Fruit fly (Drosophila melanogaster) whole organism, pupa: Measurements from ENCODE around the gene CG11638.
A peak's percentile ranks its signal among the peaks of the same experiment; 100 is the strongest.

Experiments
- CG10348 ChIP-seq: fragments of 200-800 bp; sonication (Bioruptor generic); IDR thresholded peaks from 2 replicates; pipeline ENCODE4 v1.3.6; 2022; ENCODE audit warnings: missing biosample characterization, missing genetic modification characterization
- CG12605 ChIP-seq: fragments of 200-800 bp; sonication (Bioruptor generic); IDR thresholded peaks from 2 replicates; pipeline ENCODE4 v1.3.6; 2022; ENCODE audit warnings: missing biosample characterization, missing genetic modification characterization
- CG13204 ChIP-seq: fragments of 200-800 bp; sonication (Bioruptor generic); optimal IDR thresholded peaks from 2 replicates; lab custom pipeline; 2018; ENCODE audit warnings: missing biosample characterization, mild to moderate bottlenecking, missing genetic modification characterization, moderate library complexity
- CG14655 ChIP-seq: fragments of 200-800 bp; sonication (Bioruptor generic); optimal IDR thresholded peaks from 3 replicates; lab custom pipeline; 2017; ENCODE audit warnings: mild to moderate bottlenecking, missing biosample characterization, missing genetic modification reagents, missing genetic modification characterization
- CG15710 ChIP-seq: fragments of 200-800 bp; sonication (Bioruptor generic); optimal IDR thresholded peaks from 2 replicates; lab custom pipeline; 2018; ENCODE audit warnings: missing biosample characterization, mild to moderate bottlenecking, missing genetic modification characterization, moderate library complexity
- CG17806 ChIP-seq: fragments of 200-800 bp; sonication (Bioruptor generic); optimal IDR thresholded peaks from 2 replicates; lab custom pipeline; 2018; ENCODE audit warnings: missing biosample characterization, mild to moderate bottlenecking, missing genetic modification characterization, moderate library complexity
- CG32121 ChIP-seq: fragments of 200-800 bp; sonication (Bioruptor generic); IDR thresholded peaks from 2 replicates; pipeline ENCODE4 v1.3.6; 2022; ENCODE audit warnings: missing biosample characterization, missing genetic modification characterization
- CG34367 ChIP-seq: fragments of 200-800 bp; sonication (Bioruptor generic); optimal IDR thresholded peaks from 2 replicates; lab custom pipeline; 2018; ENCODE audit warnings: missing biosample characterization, mild to moderate bottlenecking, missing genetic modification characterization
- CG4496 ChIP-seq: fragments of 200-800 bp; sonication (Bioruptor generic); IDR thresholded peaks from 3 replicates; pipeline ENCODE4 v1.3.6; 2022; ENCODE audit warnings: missing biosample characterization, missing genetic modification characterization
- CG8159 ChIP-seq: fragments of 200-800 bp; sonication (Bioruptor generic); optimal IDR thresholded peaks from 3 replicates; lab custom pipeline; 2018; ENCODE audit warnings: missing biosample characterization, mild to moderate bottlenecking, missing genetic modification characterization, moderate library complexity
- CG8301 ChIP-seq: fragments of 200-800 bp; sonication (Bioruptor generic); optimal IDR thresholded peaks from 2 replicates; lab custom pipeline; 2018; ENCODE audit warnings: missing biosample characterization, mild to moderate bottlenecking, missing genetic modification characterization
- CG9948 ChIP-seq: fragments of 200-800 bp; sonication (Bioruptor generic); optimal IDR thresholded peaks from 2 replicates; lab custom pipeline; 2018; ENCODE audit warnings: missing biosample characterization, mild to moderate bottlenecking, missing genetic modification characterization, moderate library complexity
- D1 ChIP-seq: fragments of 200-800 bp; sonication (Bioruptor generic); optimal IDR thresholded peaks from 2 replicates; lab custom pipeline; 2018; ENCODE audit warnings: missing biosample characterization, mild to moderate bottlenecking, missing genetic modification characterization, moderate library complexity
- EcR ChIP-seq: fragments of 200-800 bp; sonication (Bioruptor generic); optimal IDR thresholded peaks from 3 replicates; lab custom pipeline; 2019; ENCODE audit warnings: missing biosample characterization, missing genetic modification characterization, mild to moderate bottlenecking, moderate library complexity, missing genetic modification reagents
- Ets98B ChIP-seq: fragments of 200-800 bp; sonication (Bioruptor generic); IDR thresholded peaks from 2 replicates; pipeline ENCODE4 v1.3.6; 2022; ENCODE audit warnings: missing biosample characterization, missing genetic modification characterization
- Pif1A ChIP-seq: fragments of 200-800 bp; sonication (Bioruptor generic); optimal IDR thresholded peaks from 3 replicates; lab custom pipeline; 2016; ENCODE audit warnings: missing biosample characterization, missing genetic modification characterization
- Pif1B ChIP-seq: fragments of 200-800 bp; sonication (Bioruptor generic); optimal IDR thresholded peaks from 3 replicates; lab custom pipeline; 2016; ENCODE audit warnings: missing biosample characterization, missing genetic modification characterization
- Snoo ChIP-seq: fragments of 200-800 bp; sonication (Bioruptor generic); optimal IDR thresholded peaks from 3 replicates; lab custom pipeline; 2017; ENCODE audit warnings: missing biosample characterization, mild to moderate bottlenecking, missing genetic modification characterization, inconsistent platforms
- fd96Ca ChIP-seq: fragments of 200-800 bp; sonication (Bioruptor generic); IDR thresholded peaks from 3 replicates; pipeline ENCODE4 v1.3.6; 2022; ENCODE audit warnings: missing biosample characterization, missing genetic modification characterization
- gl ChIP-seq: fragments of 200-800 bp; sonication (Bioruptor generic); optimal IDR thresholded peaks from 2 replicates; lab custom pipeline; 2018; ENCODE audit warnings: missing biosample characterization, mild to moderate bottlenecking, missing genetic modification characterization
- rn ChIP-seq: fragments of 200-800 bp; sonication (Bioruptor generic); IDR thresholded peaks from 2 replicates; pipeline ENCODE4 v1.3.6; 2022; ENCODE audit warnings: missing biosample characterization, missing genetic modification characterization

The CG11638 gene

DNA sequence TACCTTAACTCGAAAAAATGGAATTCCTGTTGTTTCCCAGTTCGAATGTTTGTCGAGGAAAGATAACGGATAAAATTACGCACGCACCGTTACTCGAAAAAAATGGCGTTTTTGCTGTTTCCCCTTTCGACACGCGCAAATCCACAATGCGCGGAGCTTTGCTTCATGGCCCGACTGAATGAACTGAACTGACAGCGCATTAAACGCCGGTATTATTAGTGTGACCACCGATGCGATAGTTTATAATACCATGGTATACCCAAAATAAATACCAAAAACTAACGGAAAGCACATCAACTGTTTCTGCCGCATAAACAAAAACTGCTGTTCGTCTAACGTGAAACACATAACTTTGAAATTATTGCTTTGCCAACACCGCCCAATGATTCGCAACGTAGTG, at the start of gene CG11638, which contains the start of the genes CG32814 and CG3021:
CG11638 (minus strand) TSS at position 193 of the 400 bp plus-strand sequence.
CG32814 (minus strand) TSS at position 190 of the 400 bp plus-strand sequence.
CG3021 (plus strand) TSS at position 281 of the 400 bp plus-strand sequence.
- TF ChIP-seq CG4496 (GFP tag; lab: Robert Waterston, UW) (peak; percentile 43; the same call in 1 of the 3 replicates), CG12605 (GFP tag; lab: Robert Waterston, UW) (no peak), Ets98B (GFP tag; lab: Robert Waterston, UW) (0 out of 2 replicates have a peak, but pooled peaks have one; percentile 16)

- TF ChIP-seq rn, result no peak
- TF ChIP-seq CG15710 (tag; lab: Kevin White, UChicago), result no peak
- no peak for TF ChIP-seq D1
- no peak for TF ChIP-seq CG34367 (tag; lab: Kevin White, UChicago)
- TF ChIP-seq Snoo (tag; lab: Kevin White, UChicago), result no peak
- TF ChIP-seq Pif1A (GFP tag; lab: Kevin White, UChicago), result no peak
- TF ChIP-seq CG8301 (tag; lab: Kevin White, UChicago), result no peak
- TF ChIP-seq fd96Ca, result no peak
- TF ChIP-seq CG32121, result no peak
- TF ChIP-seq CG14655, result no peak
- no peak for TF ChIP-seq Ets98B (GFP tag; lab: Robert Waterston, UW)
- TF ChIP-seq CG10348, result no peak
- no peak for TF ChIP-seq Pif1B (GFP tag; lab: Kevin White, UChicago)
- TF ChIP-seq CG17806 (tag; lab: Kevin White, UChicago), result no peak
- no peak for TF ChIP-seq CG12605 (GFP tag; lab: Robert Waterston, UW)
- no peak for TF ChIP-seq EcR (GFP tag; lab: Kevin White, UChicago)
- no peak for TF ChIP-seq gl
- TF ChIP-seq CG9948, result no peak
- TF ChIP-seq CG4496 (GFP tag; lab: Robert Waterston, UW), result no peak
- no peak for TF ChIP-seq CG13204
Observed at dm6 chrX:1063143-1063542, 36.6 kb upstream of the CG11638 start.

- peak; percentile 55; the same call in 1 of the 3 replicates for TF ChIP-seq CG4496 (GFP tag; lab: Robert Waterston, UW)
- no peak for TF ChIP-seq fd96Ca
- TF ChIP-seq, all 21 proteins: peak for 1
Observed at dm6 chrX:1056338-1056737, 29.8 kb upstream of the CG11638 start.

DNA sequence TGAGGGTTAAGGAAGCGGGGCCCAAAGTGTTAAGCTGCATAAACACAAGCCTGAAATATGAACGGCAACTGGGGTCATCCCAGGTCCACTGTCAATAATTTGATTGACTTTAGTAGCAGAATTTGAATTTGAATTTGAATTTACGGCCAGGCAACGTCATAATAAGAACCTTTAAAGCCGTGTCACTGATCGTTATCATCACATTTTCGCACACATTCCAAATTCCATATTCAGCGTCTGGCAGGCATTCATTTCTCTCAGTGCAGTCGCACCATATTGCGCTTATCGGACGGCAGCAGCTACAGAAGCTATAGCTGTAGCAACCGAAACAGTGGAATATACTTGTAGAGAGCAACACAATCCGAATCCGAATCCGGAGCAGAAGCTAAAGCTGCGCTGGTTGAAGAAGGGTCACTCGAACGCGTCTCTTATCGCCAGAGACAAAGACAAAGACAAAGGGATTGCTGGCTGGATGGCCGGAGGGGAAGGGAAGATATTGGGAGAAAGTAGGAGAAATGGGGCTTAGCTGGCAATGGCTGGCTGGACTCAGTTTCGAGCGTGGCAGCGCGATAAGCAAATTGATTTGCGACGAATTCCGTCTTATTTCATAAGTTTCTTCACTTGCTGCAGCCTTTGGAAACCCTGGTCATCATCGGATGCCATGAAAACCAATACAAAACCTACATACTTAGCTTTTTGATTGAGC, 26.3 kb upstream of the CG11638 start:
- TF ChIP-seq Snoo (tag; lab: Kevin White, UChicago), result peak; percentile 63
- no peak for TF ChIP-seq CG10348
- TF ChIP-seq CG8159, result peak; percentile 71
- TF ChIP-seq CG4496 (GFP tag; lab: Robert Waterston, UW), result peak; percentile 77
- peak; percentile 51 for TF ChIP-seq CG9948
- peak; percentile 23 for TF ChIP-seq CG13204
- TF ChIP-seq fd96Ca, result peak; percentile 71; the same call in 2 of the 3 replicates
- peak; percentile 49 for TF ChIP-seq Ets98B (GFP tag; lab: Robert Waterston, UW)
- peak; percentile 7 for TF ChIP-seq gl
- peak; percentile 57 for TF ChIP-seq CG8301 (tag; lab: Kevin White, UChicago)
- peak; percentile 68 for TF ChIP-seq CG15710 (tag; lab: Kevin White, UChicago)
- peak; percentile 47 for TF ChIP-seq Pif1B (GFP tag; lab: Kevin White, UChicago)
- peak; percentile 62 for TF ChIP-seq CG14655
- peak; percentile 67 for TF ChIP-seq CG32121
- TF ChIP-seq Pif1A (GFP tag; lab: Kevin White, UChicago), result peak; percentile 52
- TF ChIP-seq CG17806 (tag; lab: Kevin White, UChicago), result peak; percentile 62
- peak; percentile 56 for TF ChIP-seq EcR (GFP tag; lab: Kevin White, UChicago)
- peak; percentile 65 for TF ChIP-seq CG34367 (tag; lab: Kevin White, UChicago)
- no peak for TF ChIP-seq D1
- TF ChIP-seq CG12605 (GFP tag; lab: Robert Waterston, UW), result no peak
- peak; percentile 38; the same call in 1 of the 2 replicates for TF ChIP-seq rn

DNA sequence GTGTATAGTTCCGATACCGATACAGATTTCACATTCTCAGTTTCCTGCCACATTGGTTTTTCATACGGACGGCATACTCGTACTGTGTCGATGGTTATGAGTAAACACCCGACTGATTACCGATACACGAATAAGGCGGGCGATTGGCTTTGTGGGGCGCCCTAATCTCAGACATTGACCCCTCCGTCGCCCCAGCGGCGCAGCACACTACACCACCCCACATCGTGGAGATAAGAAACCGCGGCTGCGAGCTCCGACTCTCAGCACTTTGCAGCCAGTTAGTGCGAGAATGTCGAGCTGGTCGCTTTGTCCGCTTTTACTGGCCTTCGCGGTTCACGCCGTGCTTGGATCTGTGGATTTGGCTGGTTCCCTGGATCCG, 24.7 kb upstream of the CG11638 start, which contains the start of gene CG14629:
CG14629 (plus strand) TSS at position 275 of the 379 bp plus-strand sequence.
- no peak for TF ChIP-seq CG34367 (tag; lab: Kevin White, UChicago)
- no peak for TF ChIP-seq Pif1B (GFP tag; lab: Kevin White, UChicago)
- TF ChIP-seq CG8159, result no peak
- TF ChIP-seq D1, result no peak
- TF ChIP-seq CG13204, result no peak
- TF ChIP-seq Pif1A (GFP tag; lab: Kevin White, UChicago), result no peak
- TF ChIP-seq Snoo (tag; lab: Kevin White, UChicago), result no peak
- no peak for TF ChIP-seq CG8301 (tag; lab: Kevin White, UChicago)
- TF ChIP-seq EcR (GFP tag; lab: Kevin White, UChicago), result peak; percentile 75
- TF ChIP-seq CG15710 (tag; lab: Kevin White, UChicago), result no peak
- TF ChIP-seq fd96Ca, result no peak
- TF ChIP-seq CG12605 (GFP tag; lab: Robert Waterston, UW), result no peak
- TF ChIP-seq CG10348, result no peak
- TF ChIP-seq CG4496 (GFP tag; lab: Robert Waterston, UW), result 0 out of 3 replicates have a peak, but pooled peaks have one; percentile 18
- TF ChIP-seq CG17806 (tag; lab: Kevin White, UChicago), result no peak
- no peak for TF ChIP-seq CG14655
- no peak for TF ChIP-seq CG9948
- TF ChIP-seq, all 21 proteins: peak for 2

DNA sequence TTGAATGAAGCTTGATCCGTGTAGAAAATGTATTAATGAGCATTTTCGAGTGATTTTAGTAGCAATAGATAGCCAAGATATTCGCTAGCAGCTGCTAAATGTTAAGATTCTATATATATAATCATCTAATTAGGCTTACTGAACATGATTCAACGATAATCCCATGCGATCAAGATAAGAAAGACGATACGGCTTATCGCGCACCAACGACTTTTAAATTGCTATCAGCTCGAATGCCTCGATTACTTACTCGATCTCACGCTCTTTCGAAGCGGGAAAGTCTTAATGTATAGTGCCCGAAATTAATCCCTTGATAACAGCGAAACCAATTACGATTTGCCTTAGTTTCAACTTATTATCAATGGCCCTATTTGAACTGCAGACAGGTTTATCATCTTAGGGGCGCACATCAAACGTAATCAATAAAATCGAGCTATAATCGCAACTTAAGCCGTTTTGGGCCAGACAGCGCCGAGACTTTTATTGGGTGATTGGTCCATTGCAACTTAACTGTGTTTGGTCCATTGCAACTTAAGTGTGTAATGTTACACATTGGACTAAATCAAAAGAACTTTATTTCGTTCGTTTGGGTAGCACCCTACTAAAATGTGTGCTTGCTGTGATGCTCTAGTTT, 24.2 kb upstream of the CG11638 start:
- no peak for TF ChIP-seq CG9948
- TF ChIP-seq D1, result no peak
- TF ChIP-seq CG10348, result no peak
- TF ChIP-seq gl, result no peak
- TF ChIP-seq fd96Ca, result no peak
- TF ChIP-seq CG13204, result no peak
- TF ChIP-seq, all 21 proteins: peak for 0
